Worm (Caenorhabditis elegans): Measurements from ENCODE around the gene spk-1.

Gene spk-1

DNA sequence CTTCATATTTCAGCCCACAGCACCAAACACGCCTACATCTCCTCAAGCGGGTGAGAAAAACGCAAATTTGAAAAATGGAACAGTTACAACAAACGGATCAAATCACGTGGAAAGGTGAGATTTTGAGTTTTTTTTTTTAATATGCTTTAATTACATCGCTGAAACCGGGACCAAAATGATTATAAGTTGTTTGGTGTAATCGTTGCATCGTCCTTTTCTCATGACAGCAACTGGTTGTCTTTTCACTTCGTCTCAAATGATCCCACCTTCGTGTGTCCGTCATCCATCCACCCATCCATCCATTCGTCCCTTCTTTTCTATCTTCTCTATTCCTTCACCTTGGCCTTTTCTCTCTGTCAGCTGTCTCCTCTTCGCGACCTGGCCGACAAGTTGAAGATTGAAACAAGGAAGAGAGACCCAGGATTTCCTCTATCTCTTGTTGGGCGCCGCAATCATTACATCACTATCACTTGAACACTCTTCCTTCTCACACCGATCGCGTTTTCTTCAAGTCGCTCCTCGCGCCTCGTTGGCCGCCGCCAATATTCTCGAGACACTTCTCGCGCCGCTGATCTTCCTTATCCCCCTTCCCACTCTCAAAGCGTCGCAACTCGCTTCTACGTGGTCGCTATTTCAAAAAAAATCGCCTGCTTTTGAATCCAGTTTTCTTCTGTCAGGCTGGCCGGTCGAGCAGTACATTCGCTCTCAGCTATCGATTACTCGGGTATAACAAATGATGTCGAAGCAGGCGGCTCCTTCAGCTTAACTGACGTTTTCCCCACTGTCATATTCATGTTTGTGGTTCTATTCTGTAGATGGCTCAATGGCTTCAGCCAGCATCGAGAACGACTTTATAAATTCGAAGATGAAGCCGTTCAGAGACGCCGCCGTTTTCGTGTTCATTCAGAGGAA, 1.0 kb downstream of the spk-1 start:
- TF ChIP-seq W03F9.2 (tag; optimal IDR thresholded peaks at IDR 0.05) (no peak), him-1 (tag; optimal IDR thresholded peaks at IDR 0.05) (no peak), dao-5 (tag; optimal IDR thresholded peaks at IDR 0.05) (no peak)

DNA sequence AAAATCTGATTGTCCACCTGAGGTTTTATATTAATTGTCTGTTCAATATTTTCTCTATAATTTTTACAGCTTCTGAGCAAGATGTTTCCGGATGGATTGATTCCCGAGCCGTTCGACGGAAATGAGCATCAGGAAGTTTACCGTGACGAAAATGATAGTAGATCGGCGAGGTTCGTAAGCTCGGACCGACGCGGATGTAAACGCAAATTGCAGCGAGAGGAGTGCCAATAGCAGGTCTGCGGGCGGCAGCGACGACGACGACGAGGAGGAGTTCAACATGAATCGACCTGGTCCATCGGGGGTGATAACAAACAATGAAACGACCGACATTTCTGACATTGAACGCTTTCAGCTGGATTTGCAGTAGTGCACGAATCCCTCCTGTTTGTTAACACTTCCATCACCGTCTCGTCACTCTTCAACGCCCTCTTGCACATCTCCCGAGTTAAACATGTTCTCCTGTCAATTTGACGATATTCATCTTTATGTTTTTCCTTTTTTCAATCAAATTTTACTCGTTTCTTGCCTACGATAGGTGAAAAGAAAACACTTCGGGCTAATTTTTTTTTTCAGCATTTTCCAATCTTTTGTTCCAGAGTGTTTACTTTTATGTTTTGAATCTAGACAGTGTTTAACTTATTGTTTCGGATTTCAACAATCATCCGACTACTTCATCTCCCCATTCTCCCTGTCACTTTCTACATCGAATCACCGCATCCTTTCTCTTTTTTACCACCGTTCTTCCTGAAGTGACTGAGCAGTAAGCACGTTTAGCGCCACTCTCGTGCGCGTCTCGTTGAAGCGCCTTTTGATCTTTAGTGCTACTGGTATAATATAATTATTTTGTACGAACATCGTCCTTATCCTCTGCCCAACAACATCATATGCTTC, 5.7 kb downstream of the spk-1 start:
- TF ChIP-seq dao-5 (tag; optimal IDR thresholded peaks at IDR 0.05) (no peak), W03F9.2 (tag; optimal IDR thresholded peaks at IDR 0.05) (no peak), him-1 (tag; optimal IDR thresholded peaks at IDR 0.05) (no peak)

DNA sequence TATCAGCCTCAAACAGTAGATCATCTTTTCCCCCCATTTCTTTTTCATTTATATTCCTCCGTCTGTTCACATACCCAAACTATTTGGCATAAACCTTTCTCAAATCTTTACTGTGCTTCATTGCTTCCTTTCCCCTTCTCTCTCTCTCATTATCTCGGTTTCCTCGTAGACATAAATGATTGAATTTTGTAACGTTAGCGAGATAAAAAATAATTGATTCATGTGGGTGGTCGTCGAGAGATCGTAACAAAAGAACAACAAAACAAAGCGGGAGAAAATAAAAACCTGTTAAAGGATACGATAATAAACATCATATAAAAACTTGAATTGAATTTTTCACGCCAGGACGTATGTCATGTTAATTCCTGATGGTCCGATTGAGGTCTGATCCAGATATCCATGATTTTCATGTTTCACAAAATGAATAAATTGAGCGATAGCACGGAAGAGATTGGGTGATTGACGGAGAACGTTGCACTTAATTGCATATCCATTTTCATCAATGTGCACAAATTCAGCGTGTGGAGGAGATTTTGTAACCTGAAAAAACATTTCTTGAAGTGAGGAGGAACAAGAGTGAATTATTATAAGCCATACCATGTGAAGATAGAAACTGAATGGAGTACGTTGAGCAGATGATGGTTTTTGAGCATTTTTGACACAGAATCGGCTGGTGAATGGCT, 6.5 kb downstream of the spk-1 start:
- TF ChIP-seq W03F9.2 (tag; optimal IDR thresholded peaks at IDR 0.05) (no peak), dao-5 (tag; optimal IDR thresholded peaks at IDR 0.05) (no peak), him-1 (tag; optimal IDR thresholded peaks at IDR 0.05) (no peak)

DNA sequence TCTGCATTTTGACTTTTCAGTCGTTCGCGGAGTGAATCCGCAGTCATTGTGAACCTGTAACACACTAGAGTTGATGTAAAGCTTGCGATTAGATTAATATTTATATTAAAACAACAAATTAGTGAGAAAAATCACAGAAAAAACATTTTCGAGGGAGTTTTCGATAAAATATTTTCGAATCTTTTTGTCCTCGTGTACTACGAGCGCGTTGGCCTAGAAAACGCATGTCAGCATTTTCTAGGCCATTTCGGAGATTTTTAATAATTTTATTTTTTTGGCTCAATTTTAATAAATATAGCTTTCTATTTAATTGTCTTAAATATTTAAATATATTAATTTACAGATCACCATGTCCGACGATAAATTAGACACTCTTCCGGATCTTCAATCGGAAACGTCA, 9.0 kb downstream of the spk-1 start, which contains the start of gene B0464.9:
B0464.9 (plus strand) TSS at position 344 of the 400 bp plus-strand sequence.
- TF ChIP-seq him-1 (tag; optimal IDR thresholded peaks at IDR 0.05) (no peak), dao-5 (tag; optimal IDR thresholded peaks at IDR 0.05) (no peak), W03F9.2 (tag; optimal IDR thresholded peaks at IDR 0.05) (peak; percentile 69)

DNA sequence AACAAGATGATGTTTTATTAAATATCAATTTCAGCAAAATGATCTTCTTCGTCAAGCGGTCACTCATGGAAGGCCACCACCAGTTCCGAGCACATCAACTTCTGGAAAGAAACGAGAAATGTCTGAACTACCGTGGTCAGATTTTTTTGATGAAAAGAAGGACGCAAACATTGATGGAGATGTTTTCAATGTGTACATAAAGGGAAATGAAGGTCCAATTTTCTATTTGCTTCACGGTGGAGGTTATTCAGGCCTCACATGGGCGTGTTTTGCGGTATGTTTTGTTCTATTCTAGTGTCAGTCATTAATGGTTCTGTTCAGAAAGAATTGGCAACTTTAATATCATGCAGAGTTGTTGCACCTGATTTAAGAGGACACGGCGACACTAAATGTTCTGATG, 9.5 kb downstream of the spk-1 start, which contains the start of gene B0464.6:
B0464.6 (minus strand) TSS at position 101 of the 400 bp plus-strand sequence.
- no peak for TF ChIP-seq dao-5 (tag; optimal IDR thresholded peaks at IDR 0.05)
- no peak for TF ChIP-seq W03F9.2 (tag; optimal IDR thresholded peaks at IDR 0.05)
- no peak for TF ChIP-seq him-1 (tag; optimal IDR thresholded peaks at IDR 0.05)

DNA sequence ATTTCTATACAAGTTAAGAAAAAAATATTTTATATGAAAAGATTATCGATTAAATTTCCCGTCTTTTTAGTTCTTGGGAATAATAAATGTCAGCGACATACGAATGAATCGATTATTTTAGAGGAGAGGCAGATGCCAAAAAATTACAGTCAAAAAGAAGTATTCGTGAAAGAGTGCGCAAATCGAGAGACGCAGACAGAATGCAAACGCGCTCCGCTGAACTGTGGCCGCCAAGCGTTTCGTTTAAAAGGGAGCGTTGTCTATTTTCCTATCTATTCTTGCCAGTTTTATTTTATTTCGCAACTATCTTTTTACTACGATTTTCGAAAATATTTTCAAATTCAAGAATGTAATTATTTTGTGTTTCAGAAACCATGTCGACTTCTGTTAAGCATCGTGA, 10.7 kb downstream of the spk-1 start, which contains the start of gene baf-1:
baf-1 (plus strand) TSS at position 370 of the 400 bp plus-strand sequence.
- TF ChIP-seq W03F9.2 (tag; optimal IDR thresholded peaks at IDR 0.05) (peak; percentile 76), him-1 (tag; optimal IDR thresholded peaks at IDR 0.05) (no peak)

DNA sequence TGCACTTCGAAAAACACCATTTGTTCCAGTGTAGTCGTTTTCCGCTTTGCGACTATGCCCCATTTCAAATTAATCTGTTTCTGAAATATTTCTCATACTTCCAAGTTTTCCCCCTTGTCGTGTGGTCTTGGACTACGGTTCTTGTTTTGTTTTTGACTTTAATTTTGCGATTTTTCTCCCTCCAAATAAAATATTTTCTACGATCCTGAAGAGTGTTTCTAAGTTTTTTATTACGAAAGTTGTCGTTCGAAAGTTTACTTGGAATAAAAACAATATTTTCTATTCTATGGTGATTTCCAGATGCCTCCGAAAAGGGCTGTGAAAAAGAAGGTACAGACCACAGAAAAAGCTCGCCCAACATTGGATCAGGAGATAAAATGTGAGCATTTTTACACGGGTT, 11.4 kb downstream of the spk-1 start, which contains the start of gene tag-342:
tag-342 (plus strand) TSS at position 301 of the 400 bp plus-strand sequence.
- TF ChIP-seq him-1 (tag; optimal IDR thresholded peaks at IDR 0.05) (no peak), dao-5 (tag; optimal IDR thresholded peaks at IDR 0.05) (no peak), W03F9.2 (tag; optimal IDR thresholded peaks at IDR 0.05) (no peak)

DNA sequence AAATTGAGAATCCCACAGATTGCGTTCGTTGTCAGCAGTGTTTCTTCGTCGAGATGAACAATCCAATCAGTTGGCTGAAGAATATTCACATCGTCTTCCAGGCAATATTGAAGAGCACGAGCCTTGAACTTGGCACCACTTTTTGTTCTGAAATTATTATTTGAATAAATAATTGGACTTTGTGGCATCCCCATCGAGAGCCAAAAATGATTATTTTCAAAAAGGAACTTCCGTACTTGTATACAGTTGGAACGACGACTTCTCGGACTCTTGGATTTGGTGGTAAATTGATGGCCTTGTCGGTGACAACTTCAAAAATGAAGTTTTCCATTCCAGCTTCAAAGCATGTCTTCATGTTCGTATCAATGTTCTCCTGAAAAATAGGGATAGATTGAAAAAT, 15.6 kb downstream of the spk-1 start:
- TF ChIP-seq dao-5 (tag; optimal IDR thresholded peaks at IDR 0.05) (no peak), him-1 (tag; optimal IDR thresholded peaks at IDR 0.05) (no peak)

DNA sequence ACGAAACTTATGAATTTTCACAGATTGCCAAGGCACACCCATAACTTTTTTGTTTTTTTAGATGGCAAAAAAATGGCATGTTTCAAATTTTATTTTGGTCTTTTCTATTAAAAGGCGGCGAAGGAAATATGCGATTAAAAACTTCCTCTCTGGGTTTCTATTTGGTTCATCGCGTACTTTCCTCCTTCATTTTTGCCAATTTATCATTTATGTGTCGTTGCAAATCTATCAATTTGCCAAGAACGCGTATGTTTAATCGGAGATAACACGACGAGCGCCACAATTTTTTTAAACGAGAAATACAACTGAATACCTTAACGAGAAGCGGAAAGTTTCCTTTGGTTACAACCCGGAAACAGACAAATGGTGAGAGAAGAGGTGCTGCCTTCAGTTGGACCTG, 16.1 kb downstream of the spk-1 start:
- no peak for TF ChIP-seq dao-5 (tag; optimal IDR thresholded peaks at IDR 0.05)
- TF ChIP-seq him-1 (tag; optimal IDR thresholded peaks at IDR 0.05), result no peak
- no peak for TF ChIP-seq W03F9.2 (tag; optimal IDR thresholded peaks at IDR 0.05)

DNA sequence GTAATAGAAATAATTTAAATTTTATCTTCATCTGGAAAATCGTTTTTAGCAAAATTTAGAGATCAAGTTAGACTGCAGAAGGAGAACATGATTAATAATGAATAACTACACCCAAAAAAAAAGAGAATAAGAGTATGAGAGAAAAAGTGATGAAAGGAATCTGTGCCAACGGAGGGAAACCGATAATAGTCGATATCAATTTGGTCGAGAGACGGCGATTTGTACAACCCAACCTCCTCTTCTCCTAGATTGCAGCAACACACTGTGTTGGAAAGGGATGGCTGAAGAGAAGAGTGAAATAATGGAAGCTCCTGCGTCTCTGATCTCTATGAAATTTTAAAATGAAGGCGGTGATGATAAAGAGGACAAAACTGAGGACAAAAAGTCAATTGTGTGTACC, 18.1 kb downstream of the spk-1 start:
- TF ChIP-seq W03F9.2 (tag; optimal IDR thresholded peaks at IDR 0.05) (no peak), dao-5 (tag; optimal IDR thresholded peaks at IDR 0.05) (no peak), him-1 (tag; optimal IDR thresholded peaks at IDR 0.05) (no peak)

DNA sequence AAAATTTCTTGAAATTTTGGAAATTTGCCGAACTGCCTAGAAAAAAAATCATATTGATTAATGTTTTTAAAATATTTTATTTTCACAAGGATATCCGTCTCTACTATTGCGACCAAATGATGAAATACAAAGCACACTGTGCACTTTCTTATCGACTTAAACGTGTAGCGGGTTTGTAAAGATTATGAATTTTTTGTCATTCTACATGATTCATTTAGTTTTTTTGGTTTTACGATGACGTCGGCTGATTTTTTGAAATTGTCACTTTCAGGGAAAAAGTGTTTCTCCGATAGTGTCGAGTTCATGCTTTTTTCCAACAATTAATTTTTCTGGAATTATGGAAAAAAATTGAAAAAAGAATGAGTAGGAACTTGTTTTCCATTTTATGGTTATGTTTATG, 20.2 kb downstream of the spk-1 start:
- TF ChIP-seq dao-5 (tag; optimal IDR thresholded peaks at IDR 0.05) (no peak), him-1 (tag; optimal IDR thresholded peaks at IDR 0.05) (no peak), W03F9.2 (tag; optimal IDR thresholded peaks at IDR 0.05) (no peak)

DNA sequence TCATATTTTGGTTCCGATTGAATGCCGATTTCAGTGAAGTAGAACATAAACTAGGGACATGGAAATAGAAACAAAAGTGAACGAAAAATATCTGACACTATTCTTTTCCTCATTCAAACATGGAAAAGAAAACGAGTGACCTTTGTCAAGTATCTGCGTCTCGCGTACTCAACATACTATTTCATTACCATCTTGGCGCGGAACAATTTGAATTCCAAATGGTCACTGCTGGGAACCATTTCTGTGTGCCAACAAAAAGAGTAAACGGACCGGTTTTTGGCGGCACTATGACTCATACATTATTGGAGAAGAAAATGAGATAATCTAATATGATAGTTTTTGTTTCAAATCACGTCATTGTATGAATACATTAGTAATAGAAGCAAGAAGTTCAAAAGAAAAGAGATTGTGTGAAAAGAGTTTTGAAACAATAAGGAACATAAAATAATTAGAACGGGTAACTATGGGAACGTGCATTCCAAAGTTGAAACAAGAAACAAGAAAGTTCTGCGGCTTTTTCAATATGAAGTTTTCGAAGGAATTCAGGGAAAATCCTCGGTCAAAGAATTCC, 26.1 kb downstream of the spk-1 start:
- no peak for TF ChIP-seq dao-5 (tag; optimal IDR thresholded peaks at IDR 0.05)
- TF ChIP-seq him-1 (tag; optimal IDR thresholded peaks at IDR 0.05), result no peak
- TF ChIP-seq W03F9.2 (tag; optimal IDR thresholded peaks at IDR 0.05), result no peak

DNA sequence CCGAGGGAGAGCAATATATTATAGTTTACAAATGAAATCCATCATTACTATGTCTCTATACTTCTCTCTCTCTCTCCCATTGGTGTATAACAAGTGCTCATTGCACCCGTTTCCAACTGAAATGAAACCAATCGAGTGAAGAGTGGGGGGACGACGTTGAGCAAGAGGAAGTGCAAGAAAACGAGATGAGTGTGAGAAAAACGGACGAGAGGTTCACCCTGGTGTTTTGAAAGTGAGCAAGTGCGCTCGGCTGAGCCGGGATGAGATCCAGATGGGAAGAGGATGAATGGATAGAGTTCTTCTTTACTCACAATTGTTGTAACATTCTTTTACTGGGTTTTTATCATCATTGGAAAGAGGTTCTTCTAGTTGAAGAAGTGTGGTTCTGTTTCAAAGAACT, 27.3 kb downstream of the spk-1 start:
- TF ChIP-seq him-1 (tag; optimal IDR thresholded peaks at IDR 0.05) (no peak), dao-5 (tag; optimal IDR thresholded peaks at IDR 0.05) (no peak)

Data from whole organism, L4/young adult.